Worm (Caenorhabditis elegans): ENCODE data around the gene ceph-41.
A peak's percentile ranks its signal among the peaks of the same experiment; 100 is the strongest.
"Not testable (repeated sequence)": the region's sequence is repeated elsewhere in the genome, so short reads cannot be mapped to it uniquely, and the experiment has no call there.

The ceph-41 gene

ce11 chrIV:8118790-8119189 lies 8.2 kb upstream of the ceph-41 start, which contains the start of gene F42G8.8:
Gene F42G8.8, plus strand, starts transcription at chrIV:8119090.
- no peak for TF ChIP-seq nhr-11 (tag; optimal IDR thresholded peaks at IDR 0.05)
- no peak for TF ChIP-seq nhr-20 (tag; optimal IDR thresholded peaks at IDR 0.05)
- TF ChIP-seq nhr-19 (GFP tag; conservative IDR thresholded peaks at IDR 0.05): no peak
- TF ChIP-seq aly-2 (tag; optimal IDR thresholded peaks at IDR 0.05): no peak
- TF ChIP-seq nhr-237 (tag; optimal IDR thresholded peaks at IDR 0.05): no peak
- TF ChIP-seq nhr-28 (tag; optimal IDR thresholded peaks at IDR 0.05): no peak
- no peak for TF ChIP-seq lsy-2 (tag; optimal IDR thresholded peaks at IDR 0.05)

ce11 chrIV:8122349-8122748 lies 4.7 kb upstream of the ceph-41 start, which contains the start of gene erp-44.3:
Gene erp-44.3, plus strand, starts transcription at chrIV:8122649.
- TF ChIP-seq nhr-77 (tag; optimal IDR thresholded peaks at IDR 0.05); ceh-88 (GFP tag; IDR thresholded peaks at IDR 0.05); C34B4.2 (tag; optimal IDR thresholded peaks at IDR 0.05): not testable (repeated sequence)

- TF ChIP-seq mab-9 (GFP tag; IDR thresholded peaks at IDR 0.05) (no peak), mep-1 (tag; optimal IDR thresholded peaks at IDR 0.05) (no peak), fkh-8 (tag; optimal IDR thresholded peaks at IDR 0.05) (peak; percentile 85), sox-4 (tag; optimal IDR thresholded peaks at IDR 0.05) (peak; percentile 57), egl-13 (tag; optimal IDR thresholded peaks at IDR 0.05) (peak; percentile 1), dsc-1 (tag; optimal IDR thresholded peaks at IDR 0.05) (peak; percentile 70), pax-3 (tag; optimal IDR thresholded peaks at IDR 0.05) (peak; percentile 44)
These were observed 428 bp downstream of the ceph-41 start for ce11 chrIV:8127430-8127829.

ce11 chrIV:8130131-8130611 lies 3.2 kb downstream of the ceph-41 start, which contains the start of the genes ndub-11 and moc-3:
Gene ndub-11, minus strand, starts transcription at chrIV:8130231.
Gene moc-3, plus strand, starts transcription at chrIV:8130561.
- peak in 1 of 2 experiments; percentile 9 for TF ChIP-seq lsy-2 (tag; optimal IDR thresholded peaks at IDR 0.05)
- no peak for TF ChIP-seq irx-1 (tag; optimal IDR thresholded peaks at IDR 0.05)
- no peak for TF ChIP-seq lin-39 (tag; optimal IDR thresholded peaks at IDR 0.05)
- no peak for TF ChIP-seq hlh-4 (tag; optimal IDR thresholded peaks at IDR 0.05)
- TF ChIP-seq dpl-1 (GFP tag; optimal IDR thresholded peaks at IDR 0.05): peak in 1 of 3 experiments; percentile 25
- no peak for TF ChIP-seq aly-2 (tag; optimal IDR thresholded peaks at IDR 0.05)
- TF ChIP-seq efl-3 (GFP tag; optimal IDR thresholded peaks at IDR 0.05): no peak
- TF ChIP-seq blmp-1 (tag; optimal IDR thresholded peaks at IDR 0.05): no peak
- TF ChIP-seq fkh-4 (tag; optimal IDR thresholded peaks at IDR 0.05; ENCODE audit: borderline replicate concordance): no peak
- no peak for TF ChIP-seq isw-1 (GFP tag; IDR thresholded peaks at IDR 0.05)
- no peak for TF ChIP-seq Y116A8C.19 (tag; optimal IDR thresholded peaks at IDR 0.05; ENCODE audit: borderline replicate concordance)
- TF ChIP-seq xbp-1 (tag; optimal IDR thresholded peaks at IDR 0.05): no peak
- TF ChIP-seq pqm-1 (tag; optimal IDR thresholded peaks at IDR 0.05): no peak

ce11 chrIV:8133536-8133935 lies 6.5 kb downstream of the ceph-41 start, which contains the start of gene sph-1:
Gene sph-1, minus strand, starts transcription at chrIV:8133558.
- TF ChIP-seq blmp-1 (tag; optimal IDR thresholded peaks at IDR 0.05) (peak; percentile 22), aly-2 (tag; optimal IDR thresholded peaks at IDR 0.05) (no peak), elt-2 (tag; optimal IDR thresholded peaks at IDR 0.05) (peak; percentile 49), C04F5.9 (tag; optimal IDR thresholded peaks at IDR 0.05) (no peak), ceh-90 (tag; optimal IDR thresholded peaks at IDR 0.05) (no peak), F16B12.6 (tag; optimal IDR thresholded peaks at IDR 0.05) (no peak), lin-39 (tag; optimal IDR thresholded peaks at IDR 0.05) (no peak), efl-1 (optimal IDR thresholded peaks at IDR 0.05) (peak in 1 of 2 experiments; percentile 9), efl-1 (GFP tag; optimal IDR thresholded peaks at IDR 0.05 in 1 of 2) (peak in 1 of 2 experiments; percentile 89), lir-3 (tag; optimal IDR thresholded peaks at IDR 0.05; ENCODE audit: poor library complexity) (no peak), nhr-77 (tag; optimal IDR thresholded peaks at IDR 0.05) (peak; percentile 46), lin-14 (GFP tag; optimal IDR thresholded peaks at IDR 0.05) (peak; percentile 70), nhr-20 (tag; optimal IDR thresholded peaks at IDR 0.05) (peak; percentile 38), snu-23 (GFP tag; optimal IDR thresholded peaks at IDR 0.05) (peak; percentile 52), swsn-7 (tag; optimal IDR thresholded peaks at IDR 0.05) (no peak), lin-35 (GFP tag; optimal IDR thresholded peaks at IDR 0.05) (peak in 1 of 2 experiments; percentile 48), lsy-2 (tag; optimal IDR thresholded peaks at IDR 0.05) (peak in 1 of 2 experiments; percentile 21), mep-1 (tag; optimal IDR thresholded peaks at IDR 0.05) (peak; percentile 47), pag-3 (tag; optimal IDR thresholded peaks at IDR 0.05; ENCODE audit: borderline replicate concordance, insufficient read depth) (no peak), sox-4 (tag; optimal IDR thresholded peaks at IDR 0.05) (no peak), elt-3 (tag; optimal IDR thresholded peaks at IDR 0.05) (no peak), jun-1 (tag; optimal IDR thresholded peaks at IDR 0.05) (no peak), ceh-88 (GFP tag; IDR thresholded peaks at IDR 0.05) (no peak), fos-1 (tag; optimal IDR thresholded peaks at IDR 0.05) (peak; percentile 40), C34B4.2 (tag; optimal IDR thresholded peaks at IDR 0.05) (no peak), nhr-71 (tag; optimal IDR thresholded peaks at IDR 0.05) (peak; percentile 36)

All from whole organism, L1 larva.